Fruit fly (Drosophila melanogaster) whole organism, embryonic: ENCODE measurements around the gene CG18473.
A peak's percentile ranks its signal among the peaks of the same experiment; 100 is the strongest.

Source experiments
- Atf-2 ChIP-seq: fragments of 200-800 bp; sonication (Bioruptor generic); optimal IDR thresholded peaks from 2 replicates; lab custom pipeline; 2016; ENCODE audit warnings: missing biosample characterization, missing genetic modification characterization
- Bteb2 ChIP-seq: fragments of 200-800 bp; sonication (Bioruptor generic); optimal IDR thresholded peaks from 2 replicates; lab custom pipeline; 2016; ENCODE audit warnings: missing biosample characterization, missing genetic modification characterization
- C15 ChIP-seq: fragments of 200-800 bp; sonication (Bioruptor generic); IDR thresholded peaks from 3 replicates; pipeline ENCODE4 v1.3.6; 2022; ENCODE audit warnings: missing biosample characterization, missing genetic modification characterization
- CG10147 ChIP-seq: fragments of 200-800 bp; sonication (Bioruptor generic); optimal IDR thresholded peaks from 2 replicates; lab custom pipeline; 2019; ENCODE audit warnings: missing biosample characterization, mild to moderate bottlenecking, missing genetic modification characterization, moderate library complexity
- CG11695 ChIP-seq: fragments of 200-800 bp; sonication (Bioruptor generic); IDR thresholded peaks from 3 replicates; pipeline ENCODE4 v1.3.6; 2022; ENCODE audit warnings: missing biosample characterization, missing genetic modification characterization
- CG12071 ChIP-seq: fragments of 200-800 bp; sonication (Bioruptor generic); optimal IDR thresholded peaks from 3 replicates; lab custom pipeline; 2018; ENCODE audit warnings: missing biosample characterization, mild to moderate bottlenecking, missing genetic modification characterization
- CG12104 ChIP-seq: fragments of 200-800 bp; sonication (Bioruptor generic); optimal IDR thresholded peaks from 3 replicates; lab custom pipeline; 2016; ENCODE audit warnings: missing biosample characterization, missing genetic modification characterization
- CG12391 ChIP-seq: fragments of 200-800 bp; sonication (Bioruptor generic); optimal IDR thresholded peaks from 3 replicates; lab custom pipeline; 2018; ENCODE audit warnings: missing biosample characterization, mild to moderate bottlenecking, missing genetic modification characterization, moderate library complexity
- CG12769 ChIP-seq: fragments of 200-800 bp; sonication (Bioruptor generic); optimal IDR thresholded peaks from 2 replicates; lab custom pipeline; 2019; ENCODE audit warnings: missing biosample characterization, mild to moderate bottlenecking, missing genetic modification characterization, moderate library complexity
- CG1647 ChIP-seq: fragments of 200-800 bp; sonication (Bioruptor generic); optimal IDR thresholded peaks from 3 replicates; lab custom pipeline; 2016; ENCODE audit warnings: missing biosample characterization, missing genetic modification characterization
- CG17359 ChIP-seq: fragments of 200-800 bp; sonication (Bioruptor generic); optimal IDR thresholded peaks from 3 replicates; lab custom pipeline; 2018; ENCODE audit warnings: missing biosample characterization, mild to moderate bottlenecking, missing genetic modification characterization, moderate library complexity
- CG3281 ChIP-seq: fragments of 200-800 bp; sonication (Bioruptor generic); optimal IDR thresholded peaks from 3 replicates; lab custom pipeline; 2017; ENCODE audit warnings: missing biosample characterization, mild to moderate bottlenecking, missing genetic modification characterization
- CG5180 ChIP-seq: fragments of 200-800 bp; sonication (Bioruptor generic); optimal IDR thresholded peaks from 3 replicates; lab custom pipeline; 2017; ENCODE audit warnings: missing biosample characterization, missing genetic modification characterization, mild to moderate bottlenecking, moderate library complexity, missing genetic modification reagents
- CG7786 ChIP-seq: fragments of 200-800 bp; sonication (Bioruptor generic); optimal IDR thresholded peaks from 2 replicates; lab custom pipeline; 2016; ENCODE audit warnings: missing biosample characterization, missing genetic modification characterization
- CG8281 ChIP-seq: fragments of 200-800 bp; sonication (Bioruptor generic); optimal IDR thresholded peaks from 2 replicates; lab custom pipeline; 2018; ENCODE audit warnings: missing biosample characterization, mild to moderate bottlenecking, missing genetic modification characterization, moderate library complexity
- CG8924 ChIP-seq: fragments of 200-800 bp; optimal IDR thresholded peaks from 3 replicates; lab custom pipeline; 2019; ENCODE audit warnings: missing biosample characterization, mild to moderate bottlenecking, missing genetic modification characterization, moderate library complexity
- CG9932 ChIP-seq: fragments of 200-800 bp; sonication (Bioruptor generic); IDR thresholded peaks from 2 replicates; pipeline ENCODE4 v1.3.6; 2022; ENCODE audit warnings: missing biosample characterization, missing genetic modification characterization
- Dbx ChIP-seq: fragments of 200-800 bp; sonication (Bioruptor generic); IDR thresholded peaks from 3 replicates; pipeline ENCODE4 v1.3.6; 2022; ENCODE audit warnings: missing biosample characterization, missing genetic modification characterization
- HLHmδ ChIP-seq: fragments of 200-800 bp; sonication (Bioruptor generic); optimal IDR thresholded peaks from 2 replicates; lab custom pipeline; 2018; ENCODE audit warnings: missing biosample characterization, mild to moderate bottlenecking, missing genetic modification characterization, moderate library complexity
- Meics ChIP-seq: fragments of 200-800 bp; sonication (Bioruptor generic); optimal IDR thresholded peaks from 2 replicates; lab custom pipeline; 2017; ENCODE audit warnings: missing biosample characterization, mild to moderate bottlenecking, missing genetic modification characterization
- Rx ChIP-seq: fragments of 200-800 bp; sonication (Bioruptor generic); IDR thresholded peaks from 2 replicates; pipeline ENCODE4 v1.3.6; 2022; ENCODE audit warnings: missing biosample characterization, missing genetic modification characterization
- Scr ChIP-seq: fragments of 200-800 bp; sonication (Bioruptor generic); IDR thresholded peaks from 2 replicates; pipeline ENCODE4 v1.3.6; 2022; ENCODE audit warnings: missing biosample characterization, missing genetic modification characterization; ENCODE audit not compliant: partially characterized antibody
- Usf ChIP-seq: fragments of 200-800 bp; sonication (Bioruptor generic); optimal IDR thresholded peaks from 2 replicates; lab custom pipeline; 2017; ENCODE audit warnings: missing genotype, missing biosample characterization, missing genetic modification characterization
- Xrp1 ChIP-seq: fragments of 200-800 bp; sonication (Bioruptor generic); IDR thresholded peaks from 2 replicates; pipeline ENCODE4 v1.3.6; 2022; ENCODE audit warnings: missing biosample characterization, missing genetic modification characterization
- abd-A ChIP-seq: fragments of 200-800 bp; sonication (Bioruptor generic); optimal IDR thresholded peaks from 3 replicates; lab custom pipeline; 2019; ENCODE audit warnings: missing biosample characterization, mild to moderate bottlenecking, missing genetic modification characterization, moderate library complexity
- bab2 ChIP-seq: fragments of 200-800 bp; sonication (Bioruptor generic); optimal IDR thresholded peaks from 2 replicates; lab custom pipeline; 2016; ENCODE audit warnings: missing biosample characterization, missing genetic modification characterization
- bcd ChIP-seq: fragments of 200-800 bp; sonication (Bioruptor generic); optimal IDR thresholded peaks from 2 replicates; lab custom pipeline; 2017; ENCODE audit warnings: missing biosample characterization, mild to moderate bottlenecking, missing genetic modification characterization
- cas ChIP-seq: fragments of 200-800 bp; sonication (Bioruptor generic); IDR thresholded peaks from 2 replicates; pipeline ENCODE4 v1.3.6; 2022; ENCODE audit warnings: missing biosample characterization, missing genetic modification characterization
- caup ChIP-seq: fragments of 200-800 bp; sonication (Bioruptor generic); optimal IDR thresholded peaks from 3 replicates; lab custom pipeline; 2017; ENCODE audit warnings: missing biosample characterization, mild to moderate bottlenecking, missing genetic modification characterization, moderate library complexity; ENCODE audit not compliant: severe bottlenecking
- chif ChIP-seq, 2 experiments: fragments of 200-800 bp; sonication (Bioruptor generic); optimal IDR thresholded peaks; 3 replicates each; lab custom pipeline; 2016; ENCODE audit warnings: missing biosample characterization in 2 of 2, missing genetic modification characterization in 2 of 2
- disco-r ChIP-seq: fragments of 200-800 bp; sonication (Bioruptor generic); optimal IDR thresholded peaks from 2 replicates; lab custom pipeline; 2016; ENCODE audit warnings: missing biosample characterization, missing genetic modification characterization
- dmrt11E ChIP-seq: fragments of 200-800 bp; sonication (Bioruptor generic); optimal IDR thresholded peaks from 3 replicates; lab custom pipeline; 2018; ENCODE audit warnings: missing biosample characterization, mild to moderate bottlenecking, missing genetic modification characterization, moderate library complexity
- ems ChIP-seq: fragments of 200-800 bp; sonication (Bioruptor generic); optimal IDR thresholded peaks from 3 replicates; lab custom pipeline; 2016; ENCODE audit warnings: missing biosample characterization, missing genetic modification characterization
- eve ChIP-seq, 2 experiments: fragments of >200 bp; optimal IDR thresholded peaks; 2 replicates each; lab custom pipeline; 2017; ENCODE audit warnings: missing biosample characterization in 2 of 2, missing genetic modification characterization in 2 of 2
- exex ChIP-seq: fragments of 200-800 bp; sonication (Bioruptor generic); optimal IDR thresholded peaks from 4 replicates; lab custom pipeline; 2018; ENCODE audit warnings: missing biosample characterization, mild to moderate bottlenecking, missing genetic modification characterization, moderate library complexity
- fd102C ChIP-seq: fragments of 200-800 bp; sonication (Bioruptor generic); optimal IDR thresholded peaks from 2 replicates; lab custom pipeline; 2018; ENCODE audit warnings: missing biosample characterization, mild to moderate bottlenecking, missing genetic modification characterization, moderate library complexity
- fd96Cb ChIP-seq: fragments of 200-800 bp; sonication (Bioruptor generic); optimal IDR thresholded peaks from 2 replicates; lab custom pipeline; 2018; ENCODE audit warnings: missing biosample characterization, mild to moderate bottlenecking, missing genetic modification characterization, moderate library complexity
- gsb-n ChIP-seq: fragments of 200-800 bp; sonication (Bioruptor generic); optimal IDR thresholded peaks from 3 replicates; lab custom pipeline; 2018; ENCODE audit warnings: missing biosample characterization, mild to moderate bottlenecking, missing genetic modification characterization
- h ChIP-seq: fragments of >200 bp; optimal IDR thresholded peaks from 2 replicates; lab custom pipeline; 2017
- lab ChIP-seq: fragments of 200-800 bp; sonication (Bioruptor generic); optimal IDR thresholded peaks from 3 replicates; lab custom pipeline; 2017; ENCODE audit warnings: missing biosample characterization, missing genetic modification characterization, mild to moderate bottlenecking, moderate library complexity, missing genetic modification reagents
- org-1 ChIP-seq: fragments of 200-800 bp; sonication (Bioruptor generic); optimal IDR thresholded peaks from 2 replicates; lab custom pipeline; 2017; ENCODE audit warnings: missing biosample characterization, missing genetic modification characterization
- pho ChIP-seq: fragments of 200-800 bp; sonication (Bioruptor generic); optimal IDR thresholded peaks from 2 replicates; lab custom pipeline; 2016; ENCODE audit warnings: missing biosample characterization, missing genetic modification characterization
- pros ChIP-seq: fragments of 200-800 bp; sonication (Bioruptor generic); optimal IDR thresholded peaks from 3 replicates; lab custom pipeline; 2019; ENCODE audit warnings: missing biosample characterization, mild to moderate bottlenecking, missing genetic modification characterization, moderate library complexity
- tin ChIP-seq: fragments of 200-800 bp; sonication (Bioruptor generic); optimal IDR thresholded peaks from 3 replicates; lab custom pipeline; 2016; ENCODE audit warnings: missing biosample characterization, missing genetic modification characterization
- tup ChIP-seq: fragments of 200-800 bp; sonication (Bioruptor generic); optimal IDR thresholded peaks from 2 replicates; lab custom pipeline; 2016; ENCODE audit warnings: missing biosample characterization, mild to moderate bottlenecking, missing genetic modification characterization, moderate library complexity
- tx ChIP-seq: fragments of 200-800 bp; sonication (Bioruptor generic); optimal IDR thresholded peaks from 2 replicates; lab custom pipeline; 2016; ENCODE audit warnings: missing biosample characterization, missing genetic modification characterization
- unc-4 ChIP-seq: fragments of 200-800 bp; sonication (Bioruptor generic); IDR thresholded peaks from 2 replicates; pipeline ENCODE4 v1.3.6; 2022; ENCODE audit warnings: missing biosample characterization, missing genetic modification characterization; ENCODE audit not compliant: partially characterized antibody
- zfh1 ChIP-seq: fragments of 200-800 bp; sonication (Bioruptor generic); IDR thresholded peaks from 3 replicates; pipeline ENCODE4 v1.3.6; 2022; ENCODE audit warnings: missing biosample characterization, missing genetic modification characterization

CG18473 gene

DNA sequence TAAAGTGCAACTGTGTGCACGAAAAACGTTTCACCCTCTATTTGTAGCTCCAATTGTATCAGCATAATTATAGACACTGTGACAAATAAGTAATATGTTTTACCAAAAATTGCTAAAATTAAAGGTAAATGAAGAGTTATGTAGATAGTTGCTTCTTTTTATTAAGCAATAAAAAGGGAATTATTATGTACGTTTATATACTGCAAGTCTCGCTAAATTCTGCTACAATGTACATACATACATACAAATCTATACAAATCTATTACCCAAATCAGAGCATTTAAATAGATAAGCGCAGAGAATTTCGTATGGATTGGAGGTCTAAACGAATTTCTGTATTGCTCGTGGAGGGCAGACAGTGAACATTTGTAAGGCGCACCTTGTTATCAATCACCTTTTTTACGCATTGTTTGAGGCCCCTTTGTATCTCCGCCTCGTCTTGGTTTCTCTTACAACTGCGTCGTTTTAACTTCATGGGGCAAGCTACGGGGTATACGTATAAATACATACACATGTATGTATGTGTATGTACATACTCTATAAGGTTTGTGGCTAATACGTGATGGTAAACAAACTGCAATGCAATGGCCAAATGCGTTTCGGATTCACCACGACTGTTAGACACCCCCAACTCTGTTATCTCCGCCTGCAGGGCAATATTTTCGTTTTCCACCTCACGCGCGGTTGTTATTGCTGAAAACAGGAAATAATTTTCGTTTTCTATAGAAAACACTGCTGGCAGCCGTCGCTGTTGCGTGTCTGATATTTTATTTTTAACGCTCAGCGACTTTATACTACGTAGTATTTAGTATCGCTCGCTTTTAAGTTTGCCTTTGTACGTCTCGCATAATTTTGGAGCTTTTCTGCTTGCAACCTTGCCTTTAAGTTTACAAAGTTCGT is 23.7 kb upstream of the CG18473 start:
- TF ChIP-seq ems (GFP tag; lab: Kevin White, UChicago) = peak; percentile 22
- TF ChIP-seq unc-4 = no peak
- TF ChIP-seq caup (GFP tag; lab: Kevin White, UChicago) = peak; percentile 17
- TF ChIP-seq CG11695 (GFP tag; lab: Robert Waterston, UW) = peak; percentile 44; the same call in 1 of the 3 replicates
- TF ChIP-seq Dbx (GFP tag; lab: Robert Waterston, UW) = peak; percentile 23; the same call in 1 of the 3 replicates
- peak; percentile 80 for TF ChIP-seq CG17359 (tag; lab: Kevin White, UChicago)
- TF ChIP-seq gsb-n (tag; lab: Kevin White, UChicago) = peak; percentile 80
- TF ChIP-seq fd102C (GFP tag; lab: Kevin White, UChicago) = no peak
- TF ChIP-seq bab2 (GFP tag; lab: Kevin White, UChicago) = peak; percentile 42
- peak; percentile 51; the same call in 1 of the 3 replicates for TF ChIP-seq zfh1 (GFP tag; lab: Robert Waterston, UW)
- peak; percentile 55 for TF ChIP-seq lab (GFP tag; lab: Kevin White, UChicago)
- TF ChIP-seq h = no peak
- TF ChIP-seq CG12104 (GFP tag; lab: Kevin White, UChicago) = peak; percentile 43
- peak; percentile 60 for TF ChIP-seq org-1 (GFP tag; lab: Kevin White, UChicago)
- peak; percentile 35 for TF ChIP-seq HLHmδ (GFP tag; lab: Kevin White, UChicago)
- no peak for TF ChIP-seq CG12071 (GFP tag; lab: Kevin White, UChicago)
- TF ChIP-seq C15 (GFP tag; lab: Robert Waterston, UW) = no peak
- peak; percentile 83 for TF ChIP-seq CG12391 (tag; lab: Kevin White, UChicago)
- peak; percentile 75 for TF ChIP-seq fd96Cb (tag; lab: Kevin White, UChicago)
- TF ChIP-seq Bteb2 (GFP tag; lab: Kevin White, UChicago) = peak; percentile 28
- no peak; the same call in 1 of the 2 replicates for TF ChIP-seq CG9932 (GFP tag; lab: Robert Waterston, UW)
- TF ChIP-seq CG3281 (GFP tag; lab: Kevin White, UChicago) = peak; percentile 42
- TF ChIP-seq tup (GFP tag; lab: Kevin White, UChicago) = peak; percentile 44
- peak in 1 of 2 experiments; percentile 66 for TF ChIP-seq chif (GFP tag; optimal IDR thresholded peaks at IDR 0.05; lab: Kevin White, UChicago)
- peak; percentile 84 for TF ChIP-seq dmrt11E (tag; lab: Kevin White, UChicago)
- peak; percentile 24 for TF ChIP-seq disco-r (GFP tag; lab: Kevin White, UChicago)
- peak; percentile 43 for TF ChIP-seq Meics (GFP tag; lab: Kevin White, UChicago)
- peak; percentile 55 for TF ChIP-seq tin (GFP tag; lab: Kevin White, UChicago)
- peak; percentile 75 for TF ChIP-seq Xrp1
- TF ChIP-seq pho = peak; percentile 8
- TF ChIP-seq exex (tag; lab: Kevin White, UChicago) = peak; percentile 46
- TF ChIP-seq CG5180 (GFP tag; lab: Kevin White, UChicago) = peak; percentile 49
- TF ChIP-seq Rx (GFP tag; lab: Robert Waterston, UW) = no peak
- TF ChIP-seq tx (GFP tag; lab: Kevin White, UChicago) = peak; percentile 7
- peak; percentile 2 for TF ChIP-seq CG12769 (tag; lab: Kevin White, UChicago)
- no peak for TF ChIP-seq Scr (GFP tag; lab: Robert Waterston, UW)
- TF ChIP-seq bcd (GFP tag; lab: Kevin White, UChicago) = peak; percentile 24
- TF ChIP-seq CG7786 (GFP tag; lab: Kevin White, UChicago) = no peak
- TF ChIP-seq cas (GFP tag; lab: Robert Waterston, UW) = no peak
- TF ChIP-seq CG1647 (GFP tag; lab: Kevin White, UChicago) = no peak
- peak in 1 of 2 experiments; percentile 90 for TF ChIP-seq eve (GFP tag; optimal IDR thresholded peaks at IDR 0.05; lab: Kevin White, UChicago)
- peak; percentile 73 for TF ChIP-seq abd-A
- TF ChIP-seq CG10147 (GFP tag; lab: Kevin White, UChicago) = peak; percentile 9
- TF ChIP-seq CG8924 (tag; lab: Kevin White, UChicago) = peak; percentile 77
- TF ChIP-seq Usf (GFP tag; lab: Kevin White, UChicago) = no peak
- peak; percentile 60 for TF ChIP-seq pros (GFP tag; lab: Kevin White, UChicago)
- TF ChIP-seq CG8281 (tag; lab: Kevin White, UChicago) = peak; percentile 36
- peak; percentile 56 for TF ChIP-seq Atf-2
